Fruit fly (Drosophila melanogaster) whole organism, prepupa: Measurements from ENCODE around the gene glob1.
"Not testable (repeated sequence)": the region's sequence is repeated elsewhere in the genome, so short reads cannot be mapped to it uniquely, and the experiment has no call there.

Experiments
- Blimp-1 ChIP-seq: fragments of 200-800 bp; sonication (Bioruptor generic); optimal IDR thresholded peaks from 3 replicates; lab custom pipeline; 2017; ENCODE audit warnings: missing biosample characterization, missing genetic modification characterization, mild to moderate bottlenecking, moderate library complexity, missing genetic modification reagents
- CG11294 ChIP-seq: fragments of 200-800 bp; sonication (Bioruptor generic); IDR thresholded peaks from 2 replicates; pipeline ENCODE4 v1.3.6; 2022; ENCODE audit warnings: missing biosample characterization, missing genetic modification characterization
- CG11762 ChIP-seq: fragments of 200-800 bp; sonication (Bioruptor generic); optimal IDR thresholded peaks from 3 replicates; lab custom pipeline; 2016; ENCODE audit warnings: missing biosample characterization, missing genetic modification characterization; ENCODE audit not compliant: insufficient read depth
- CG15336 ChIP-seq: fragments of 200-800 bp; sonication (Bioruptor generic); IDR thresholded peaks from 2 replicates; pipeline ENCODE4 v1.3.6; 2022; ENCODE audit warnings: missing biosample characterization, missing genetic modification characterization
- CG1621 ChIP-seq: fragments of 200-800 bp; sonication (Bioruptor generic); optimal IDR thresholded peaks from 3 replicates; lab custom pipeline; 2018; ENCODE audit warnings: missing biosample characterization, mild to moderate bottlenecking, missing genetic modification characterization
- CG16779 ChIP-seq: fragments of 200-800 bp; sonication (Bioruptor generic); optimal IDR thresholded peaks from 3 replicates; lab custom pipeline; 2017; ENCODE audit warnings: missing biosample characterization, mild to moderate bottlenecking, missing genetic modification characterization
- CG3032 ChIP-seq: fragments of 200-800 bp; optimal IDR thresholded peaks from 2 replicates; lab custom pipeline; 2019; ENCODE audit warnings: missing biosample characterization, mild to moderate bottlenecking, missing genetic modification characterization, moderate library complexity
- CG31627 ChIP-seq: fragments of 200-800 bp; sonication (Bioruptor generic); optimal IDR thresholded peaks from 3 replicates; lab custom pipeline; 2016; ENCODE audit warnings: missing biosample characterization, missing genetic modification characterization
- CG32006 ChIP-seq: fragments of 200-800 bp; sonication (Bioruptor generic); optimal IDR thresholded peaks from 3 replicates; lab custom pipeline; 2017; ENCODE audit warnings: missing biosample characterization, mild to moderate bottlenecking, missing genetic modification characterization
- CG34406 ChIP-seq: fragments of 200-800 bp; sonication (Bioruptor generic); optimal IDR thresholded peaks from 3 replicates; lab custom pipeline; 2016; ENCODE audit warnings: missing biosample characterization, missing genetic modification characterization
- CG3919 ChIP-seq: fragments of 200-800 bp; sonication (Bioruptor generic); optimal IDR thresholded peaks from 3 replicates; lab custom pipeline; 2016; ENCODE audit warnings: missing biosample characterization, missing genetic modification characterization
- CG6163 ChIP-seq: fragments of 200-800 bp; sonication (Bioruptor generic); IDR thresholded peaks from 3 replicates; pipeline ENCODE4 v1.3.6; 2022; ENCODE audit warnings: missing biosample characterization, missing genetic modification characterization
- CG6276 ChIP-seq: fragments of 200-800 bp; sonication (Bioruptor generic); optimal IDR thresholded peaks from 2 replicates; lab custom pipeline; 2017; ENCODE audit warnings: missing biosample characterization, mild to moderate bottlenecking, missing genetic modification characterization
- CG6854 ChIP-seq: fragments of 200-800 bp; sonication (Bioruptor generic); optimal IDR thresholded peaks from 2 replicates; lab custom pipeline; 2017; ENCODE audit warnings: missing biosample characterization, mild to moderate bottlenecking, missing genetic modification characterization
- CG7368 ChIP-seq: fragments of 200-800 bp; sonication (Bioruptor generic); optimal IDR thresholded peaks from 3 replicates; lab custom pipeline; 2016; ENCODE audit warnings: missing biosample characterization, missing genetic modification characterization
- CG8119 ChIP-seq: fragments of 200-800 bp; sonication (Bioruptor generic); IDR thresholded peaks from 3 replicates; pipeline ENCODE4 v1.3.6; 2022; ENCODE audit warnings: missing biosample characterization, missing genetic modification characterization
- CG8319 ChIP-seq: fragments of 200-800 bp; sonication (Bioruptor generic); optimal IDR thresholded peaks from 3 replicates; lab custom pipeline; 2016; ENCODE audit warnings: missing biosample characterization, missing genetic modification characterization
- CG8632 ChIP-seq: fragments of 200-800 bp; sonication (Bioruptor generic); optimal IDR thresholded peaks from 3 replicates; lab custom pipeline; 2016; ENCODE audit warnings: missing biosample characterization, missing genetic modification characterization
- CG9139 ChIP-seq: fragments of 200-800 bp; sonication (Bioruptor generic); optimal IDR thresholded peaks from 3 replicates; lab custom pipeline; 2017; ENCODE audit warnings: missing biosample characterization, mild to moderate bottlenecking, missing genetic modification characterization
- Eip93F ChIP-seq: fragments of 200-800 bp; sonication (Bioruptor generic); optimal IDR thresholded peaks from 2 replicates; lab custom pipeline; 2016; ENCODE audit warnings: missing biosample characterization, mild to moderate bottlenecking, missing genetic modification characterization
- Ets21C ChIP-seq: fragments of 200-800 bp; sonication (Bioruptor generic); optimal IDR thresholded peaks from 3 replicates; lab custom pipeline; 2016; ENCODE audit warnings: missing biosample characterization, missing genetic modification characterization
- Gug ChIP-seq: fragments of 200-800 bp; sonication (Bioruptor generic); IDR thresholded peaks from 2 replicates; pipeline ENCODE4 v1.3.6; 2022; ENCODE audit warnings: missing biosample characterization, missing genetic modification characterization
- Hr38 ChIP-seq: sonication (Bioruptor generic); optimal IDR thresholded peaks from 2 replicates; lab custom pipeline; 2016; ENCODE audit warnings: missing biosample characterization, missing genetic modification characterization
- Hr4 ChIP-seq: fragments of 200-800 bp; sonication (Bioruptor generic); optimal IDR thresholded peaks from 3 replicates; lab custom pipeline; 2016; ENCODE audit warnings: missing biosample characterization, missing genetic modification characterization
- Met ChIP-seq: fragments of 200-800 bp; sonication (Bioruptor generic); optimal IDR thresholded peaks from 3 replicates; lab custom pipeline; 2016; ENCODE audit warnings: missing biosample characterization, missing genetic modification characterization
- Smox ChIP-seq: fragments of 200-800 bp; sonication (Bioruptor generic); optimal IDR thresholded peaks from 3 replicates; lab custom pipeline; 2016; ENCODE audit warnings: missing biosample characterization, missing genetic modification characterization
- Sox15 ChIP-seq: fragments of 200-800 bp; sonication (Bioruptor generic); optimal IDR thresholded peaks from 3 replicates; lab custom pipeline; 2016; ENCODE audit warnings: missing biosample characterization, missing genetic modification characterization
- cyc ChIP-seq: fragments of 200-800 bp; sonication (Bioruptor generic); optimal IDR thresholded peaks from 3 replicates; lab custom pipeline; 2016; ENCODE audit warnings: missing biosample characterization, missing genetic modification characterization
- dac ChIP-seq: fragments of 200-800 bp; sonication (Bioruptor generic); optimal IDR thresholded peaks from 2 replicates; lab custom pipeline; 2017; ENCODE audit warnings: missing biosample characterization, mild to moderate bottlenecking, missing genetic modification characterization
- dsx ChIP-seq: fragments of 200-800 bp; optimal IDR thresholded peaks from 3 replicates; lab custom pipeline; 2019; ENCODE audit warnings: missing biosample characterization, mild to moderate bottlenecking, missing genetic modification characterization, moderate library complexity; ENCODE audit not compliant: poor library complexity, severe bottlenecking
- eg ChIP-seq: fragments of 200-800 bp; sonication (Bioruptor generic); IDR thresholded peaks from 3 replicates; pipeline ENCODE4 v1.3.6; 2022; ENCODE audit warnings: missing biosample characterization, missing genetic modification characterization
- esn ChIP-seq: fragments of 200-800 bp; sonication (Bioruptor generic); optimal IDR thresholded peaks from 2 replicates; lab custom pipeline; 2016; ENCODE audit warnings: missing biosample characterization, mild to moderate bottlenecking, missing genetic modification characterization, moderate library complexity
- fd59A ChIP-seq: fragments of 200-800 bp; sonication (Bioruptor generic); optimal IDR thresholded peaks from 2 replicates; lab custom pipeline; 2017; ENCODE audit warnings: missing biosample characterization, mild to moderate bottlenecking, missing genetic modification characterization, missing genetic modification reagents
- fd85E ChIP-seq: fragments of 200-800 bp; sonication (Bioruptor generic); optimal IDR thresholded peaks from 3 replicates; lab custom pipeline; 2016; ENCODE audit warnings: missing biosample characterization, missing genetic modification characterization
- fkh ChIP-seq: fragments of 200-800 bp; sonication (Bioruptor generic); optimal IDR thresholded peaks from 3 replicates; lab custom pipeline; 2017; ENCODE audit warnings: missing biosample characterization, mild to moderate bottlenecking, missing genetic modification characterization, moderate library complexity
- lz ChIP-seq: fragments of 200-800 bp; sonication (Bioruptor generic); optimal IDR thresholded peaks from 3 replicates; lab custom pipeline; 2016; ENCODE audit warnings: missing biosample characterization, missing genetic modification characterization
- net ChIP-seq: fragments of 200-800 bp; sonication (Bioruptor generic); optimal IDR thresholded peaks from 3 replicates; lab custom pipeline; 2016; ENCODE audit warnings: missing biosample characterization, missing genetic modification characterization
- salr ChIP-seq, 2 experiments: fragments of 200-800 bp; sonication (Bioruptor generic); optimal IDR thresholded peaks; 3 replicates each; lab custom pipeline; 2016 to 2018; ENCODE audit warnings: missing biosample characterization in 2 of 2, missing genetic modification characterization in 2 of 2, mild to moderate bottlenecking in 1 of 2
- ss ChIP-seq, 2 experiments: fragments of 200-800 bp; sonication (Bioruptor generic); optimal IDR thresholded peaks; 2 replicates in 1 of 2; 3 replicates in 1 of 2; lab custom pipeline; 2017 to 2018; ENCODE audit warnings: mild to moderate bottlenecking in 2 of 2, missing biosample characterization in 2 of 2, missing genetic modification characterization in 2 of 2, moderate library complexity in 1 of 2
- svp ChIP-seq: fragments of 200-800 bp; sonication (Bioruptor generic); peaks from one replicate; lab custom pipeline; 2016; ENCODE audit warnings: missing biosample characterization, missing genetic modification characterization
- topi ChIP-seq: fragments of 200-800 bp; sonication (Bioruptor generic); optimal IDR thresholded peaks from 3 replicates; lab custom pipeline; 2016; ENCODE audit warnings: missing biosample characterization, missing genetic modification characterization
- vri ChIP-seq: fragments of 200-800 bp; sonication (Bioruptor generic); optimal IDR thresholded peaks from 3 replicates; lab custom pipeline; 2016; ENCODE audit warnings: missing biosample characterization, mild to moderate bottlenecking, missing genetic modification characterization

Gene glob1

DNA sequence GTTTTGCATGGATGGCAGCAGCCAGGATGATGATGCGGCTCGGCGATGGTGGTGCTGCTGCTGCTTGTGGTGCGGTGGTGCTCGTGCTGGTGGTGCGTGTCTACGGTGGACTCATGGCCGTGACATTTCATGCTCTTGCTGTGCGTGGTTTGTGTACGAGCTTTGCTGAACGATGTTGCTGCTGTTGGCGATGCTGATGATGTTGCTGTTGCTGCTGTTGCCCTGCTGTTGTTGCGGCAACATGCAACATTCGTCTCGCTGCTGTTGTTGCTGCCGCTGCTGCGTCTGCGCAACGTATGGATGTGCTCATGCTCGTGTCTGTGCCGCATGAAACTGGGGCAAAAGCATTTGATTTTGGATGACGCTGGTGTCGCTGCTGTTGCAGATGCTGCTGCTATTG, 8.8 kb upstream of the glob1 start:
- 0 out of 3 replicates have a peak, but pooled peaks have one; percentile 16 for TF ChIP-seq eg (GFP tag; lab: Robert Waterston, UW)
- no peak for TF ChIP-seq CG6854 (GFP tag; lab: Kevin White, UChicago)
- TF ChIP-seq CG3919 (GFP tag; lab: Kevin White, UChicago): peak; percentile 60
- TF ChIP-seq dsx (GFP tag; lab: Kevin White, UChicago): peak; percentile 4

dm6 chr3R:15908098-15908497, 3.7 kb upstream of the glob1 start, which contains the start of gene EndoU:
Gene EndoU (plus strand): TSS chr3R:15908398.
- not testable (repeated sequence) for TF ChIP-seq CG8119; CG32006 (GFP tag; lab: Kevin White, UChicago); Smox (GFP tag; lab: Kevin White, UChicago)

dm6 chr3R:15901097-15901709, 3.2 kb downstream of the glob1 start:
- peak; percentile 71 for TF ChIP-seq CG11294 (GFP tag; lab: Robert Waterston, UW)
- peak; percentile 88 for TF ChIP-seq CG6163
- TF ChIP-seq CG8119: peak; percentile 87
- peak; percentile 89 for TF ChIP-seq CG15336 (GFP tag; lab: Robert Waterston, UW)
- TF ChIP-seq eg (GFP tag; lab: Robert Waterston, UW): peak; percentile 91
- peak; percentile 75 for TF ChIP-seq Gug
- TF ChIP-seq, all 60 proteins: peak for 6; not testable (repeated sequence) for 54

- TF ChIP-seq svp (GFP tag; lab: Kevin White, UChicago) (peak; percentile 75), Hr4 (GFP tag; lab: Kevin White, UChicago) (peak; percentile 61), CG6854 (GFP tag; lab: Kevin White, UChicago) (no peak), lz (GFP tag; lab: Kevin White, UChicago) (peak; percentile 70), CG15336 (GFP tag; lab: Robert Waterston, UW) (peak; percentile 58), CG16779 (tag; lab: Kevin White, UChicago) (peak; percentile 0), Hr38 (GFP tag; lab: Kevin White, UChicago) (no peak), CG32006 (GFP tag; lab: Kevin White, UChicago) (peak; percentile 69), CG7368 (GFP tag; lab: Kevin White, UChicago) (peak; percentile 56), fd85E (no peak), CG1621 (tag; lab: Kevin White, UChicago) (peak; percentile 68), fd59A (GFP tag; lab: Kevin White, UChicago) (peak; percentile 41), CG11762 (peak; percentile 50), salr (GFP tag; optimal IDR thresholded peaks at IDR 0.05; lab: Kevin White, UChicago) (peak; percentile 41 to 59), net (GFP tag; lab: Kevin White, UChicago) (peak; percentile 58), topi (GFP tag; lab: Kevin White, UChicago) (peak; percentile 58), Sox15 (GFP tag; lab: Kevin White, UChicago) (peak; percentile 36), vri (GFP tag; lab: Kevin White, UChicago) (peak; percentile 48), eg (GFP tag; lab: Robert Waterston, UW) (peak; percentile 56; the same call in 2 of the 3 replicates), Blimp-1 (no peak), CG8319 (GFP tag; lab: Kevin White, UChicago) (peak; percentile 52), ss (GFP tag; optimal IDR thresholded peaks at IDR 0.05; lab: Kevin White, UChicago) (peak; percentile 47 to 68), Met (GFP tag; lab: Kevin White, UChicago) (peak; percentile 68), CG6163 (peak; percentile 71), dac (GFP tag; lab: Kevin White, UChicago) (peak; percentile 4), CG8632 (GFP tag; lab: Kevin White, UChicago) (peak; percentile 43), dsx (GFP tag; lab: Kevin White, UChicago) (peak; percentile 70), Eip93F (GFP tag; lab: Kevin White, UChicago) (no peak), Ets21C (GFP tag; lab: Kevin White, UChicago) (peak; percentile 42), CG6276 (peak; percentile 33), Gug (peak; percentile 44; the same call in 1 of the 2 replicates), CG8119 (no peak), CG3919 (GFP tag; lab: Kevin White, UChicago) (peak; percentile 75), CG34406 (peak; percentile 31), CG31627 (GFP tag; lab: Kevin White, UChicago) (peak; percentile 57), CG9139 (peak; percentile 42), cyc (GFP tag; lab: Kevin White, UChicago) (peak; percentile 69), Smox (GFP tag; lab: Kevin White, UChicago) (peak; percentile 43), CG3032 (tag; lab: Kevin White, UChicago) (peak; percentile 70), fkh (no peak), esn (GFP tag; lab: Kevin White, UChicago) (peak; percentile 67)
These were observed 4.8 kb downstream of the glob1 start for dm6 chr3R:15899650-15900049.
